Worm (Caenorhabditis elegans) whole organism, L4 larva: Measurements from ENCODE around the gene srx-47.

Source experiments
- F37D6.2 ChIP-seq: sonication (generic microtip); optimal IDR thresholded peaks from 2 replicates; lab custom pipeline; 2016; ENCODE audit warnings: mild to moderate bottlenecking, missing genetic modification characterization, missing compliant biosample characterization
- F49E8.2 ChIP-seq: sonication (generic microtip); optimal IDR thresholded peaks from 2 replicates; lab custom pipeline; 2016; ENCODE audit warnings: missing compliant biosample characterization, mild to moderate bottlenecking, missing genetic modification characterization, borderline replicate concordance
- aha-1 ChIP-seq: fragments of 150-350 bp; peaks from one replicate; lab custom pipeline; 2014; ENCODE audit warnings: missing biosample characterization, missing genetic modification characterization
- ctbp-1 ChIP-seq: fragments of 200-800 bp; sonication (Bioruptor generic); IDR thresholded peaks from 2 replicates; pipeline ENCODE4 v1.3.6; 2022; ENCODE audit warnings: missing genetic modification reagents, missing genetic modification characterization, missing compliant biosample characterization
- hif-1 ChIP-seq, 2 experiments: sonication (generic microtip); optimal IDR thresholded peaks; 2 replicates each; lab custom pipeline; 2016 to 2017; ENCODE audit warnings: missing compliant biosample characterization in 2 of 2, missing genetic modification characterization in 2 of 2, missing genetic modification reagents in 2 of 2, missing genotype in 2 of 2, mild to moderate bottlenecking in 1 of 2
- mdl-1 ChIP-seq, 2 experiments: fragments of 150-350 bp in 1 of 2; sonication (generic microtip) in 1 of 2; optimal IDR thresholded peaks; 2 replicates each; lab custom pipeline; 2014 to 2017; ENCODE audit warnings: missing biosample characterization in 2 of 2, missing genetic modification characterization in 2 of 2
- mes-2 ChIP-seq: sonication (generic microtip); optimal IDR thresholded peaks from 2 replicates; lab custom pipeline; 2016; ENCODE audit warnings: missing genotype, mild to moderate bottlenecking, missing genetic modification characterization, missing compliant biosample characterization; ENCODE audit not compliant: poor library complexity, severe bottlenecking
- mxl-3 ChIP-seq: fragments of 200-800 bp; sonication (Bioruptor generic); optimal IDR thresholded peaks from 2 replicates; lab custom pipeline; 2018; ENCODE audit warnings: mild to moderate bottlenecking, missing genetic modification characterization, missing compliant biosample characterization
- nhr-77 ChIP-seq: fragments of 150-350 bp; optimal IDR thresholded peaks from 2 replicates; lab custom pipeline; 2014; ENCODE audit warnings: missing biosample characterization, missing genetic modification characterization
- rbr-2 ChIP-seq: sonication (generic microtip); optimal IDR thresholded peaks from 2 replicates; lab custom pipeline; 2016; ENCODE audit warnings: missing genotype, missing genetic modification characterization, missing compliant biosample characterization
- sdz-12 ChIP-seq: fragments of 200-800 bp; sonication (Bioruptor generic); optimal IDR thresholded peaks from 2 replicates; lab custom pipeline; 2018; ENCODE audit warnings: mild to moderate bottlenecking, missing genetic modification characterization, missing compliant biosample characterization
- snpc-4 ChIP-seq: fragments of 150-350 bp; optimal IDR thresholded peaks from 2 replicates; lab custom pipeline; 2014; ENCODE audit warnings: missing biosample characterization, missing genetic modification characterization
- unc-130 ChIP-seq: sonication (generic microtip); optimal IDR thresholded peaks from 2 replicates; lab custom pipeline; 2016; ENCODE audit warnings: missing genetic modification reagents, missing genetic modification characterization, missing compliant biosample characterization
- unc-62 ChIP-seq, 3 experiments: fragments of 150-350 bp in 1 of 3; sonication (generic microtip); optimal IDR thresholded peaks in 2 of 3; peaks in 1 of 3; 1 replicate in 1 of 3; 2 replicates in 2 of 3; lab custom pipeline; 2014 to 2017; ENCODE audit warnings: missing biosample characterization in 3 of 3, missing genetic modification characterization in 3 of 3, missing genetic modification reagents in 3 of 3, missing genotype in 1 of 3
- ztf-11 ChIP-seq: fragments of 150-350 bp; optimal IDR thresholded peaks from 2 replicates; lab custom pipeline; 2014; ENCODE audit warnings: missing biosample characterization, missing genetic modification characterization

Gene srx-47

DNA sequence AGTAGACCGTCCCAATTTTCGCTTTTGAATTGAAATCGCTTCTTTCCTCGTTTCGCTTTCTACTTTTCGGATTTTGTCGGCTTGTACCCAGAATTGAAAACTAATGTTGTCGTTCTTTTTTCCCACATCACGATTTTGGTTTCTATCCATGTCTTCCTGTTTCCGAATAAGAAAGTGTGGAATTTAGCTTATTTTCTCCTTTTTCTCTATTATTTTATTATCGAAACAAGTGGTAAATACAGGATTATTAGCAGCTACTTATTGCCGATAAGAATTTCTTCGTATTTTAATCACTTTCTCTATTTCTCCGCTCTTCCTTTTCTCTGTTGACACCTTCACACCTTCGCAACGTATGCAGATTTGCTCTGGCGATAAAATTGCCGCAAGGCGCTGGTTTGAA is 35.2 kb downstream of the srx-47 start:
- no peak for TF ChIP-seq mes-2 (tag; lab: Kevin White, UChicago)
- peak; percentile 52 for TF ChIP-seq aha-1

DNA sequence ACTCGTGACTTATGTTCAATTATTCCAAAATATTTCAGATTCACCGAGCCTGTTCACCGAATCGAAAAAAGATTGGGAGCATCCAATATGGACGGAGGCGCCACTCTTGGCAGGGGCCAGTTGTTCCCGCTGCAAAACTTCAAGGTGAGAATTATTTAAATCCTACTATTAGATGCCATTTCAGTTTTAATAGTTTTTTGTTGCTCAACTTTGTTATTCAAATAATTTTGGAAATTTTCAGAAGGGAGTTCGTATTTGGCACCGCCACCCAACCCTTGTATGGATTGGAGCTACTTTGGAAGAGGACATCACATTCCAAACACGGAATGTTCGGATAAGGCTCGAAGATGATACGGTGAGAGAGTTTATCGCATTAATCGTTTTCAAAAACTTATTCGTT is 36.4 kb downstream of the srx-47 start, which contains the start of gene hum-2:
Gene hum-2 (plus strand): TSS at position 33 of the 400 bp plus-strand sequence.
- TF ChIP-seq snpc-4 (no peak), aha-1 (peak; percentile 94)

DNA sequence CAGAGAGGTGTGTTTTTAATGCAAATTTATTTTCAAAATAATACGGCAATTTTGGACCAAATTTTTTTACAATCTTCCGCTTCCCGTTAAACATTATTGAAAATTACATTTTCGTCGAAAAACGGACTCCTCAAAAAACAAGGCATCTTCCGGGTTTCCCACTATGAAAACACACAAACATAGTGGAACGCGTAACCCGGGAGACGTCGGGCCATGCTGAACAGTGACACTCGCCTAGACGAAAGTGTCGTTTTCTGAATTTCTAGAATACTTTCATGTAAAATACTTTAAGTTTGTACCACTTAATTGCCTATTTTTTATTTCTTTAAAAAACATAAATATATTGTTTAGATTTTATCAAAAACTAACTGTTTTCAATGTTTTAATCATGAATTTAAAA is 42.2 kb downstream of the srx-47 start:
- TF ChIP-seq hif-1 (tag; optimal IDR thresholded peaks at IDR 0.05; lab: Kevin White, UChicago) (no peak), ctbp-1 (no peak), ztf-11 (tag; lab: Kevin White, UChicago) (no peak), snpc-4 (peak; percentile 78), rbr-2 (no peak), sdz-12 (GFP tag; lab: Kevin White, UChicago) (no peak), mdl-1 (tag; optimal IDR thresholded peaks at IDR 0.05; lab: Kevin White, UChicago) (no peak)

- TF ChIP-seq F37D6.2 (tag; lab: Kevin White, UChicago) (no peak), mxl-3 (GFP tag; lab: Kevin White, UChicago) (peak; percentile 15), nhr-77 (no peak), F49E8.2 (tag; lab: Kevin White, UChicago) (no peak)
- TF ChIP-seq, all 104 proteins: peak for 1
These were observed 45.3 kb downstream of the srx-47 start for ce11 chrV:9394938-9395639.

- TF ChIP-seq unc-130 (GFP tag; lab: Kevin White, UChicago) (no peak), unc-62 (GFP tag; optimal IDR thresholded peaks at IDR 0.05 in 1 of 2; lab: Kevin White, UChicago) (peak in 1 of 2 experiments; percentile 42), unc-62 (tag; optimal IDR thresholded peaks at IDR 0.05; lab: Kevin White, UChicago) (no peak), aha-1 (peak; percentile 91)
These were observed 50.1 kb downstream of the srx-47 start, which contains the start of gene trpp-4 for ce11 chrV:9399886-9400373. Gene trpp-4, plus strand, starts transcription at chrV:9400327.
